Worm (Caenorhabditis elegans): ENCODE data around the gene nfyb-1.

ce11 chrII:423086-423485 is 44.1 kb downstream of the nfyb-1 start, which contains the start of gene C24H12.8:
- no peak for TF ChIP-seq ref-1 (GFP tag; conservative IDR thresholded peaks at IDR 0.05)
- TF ChIP-seq klf-2 (GFP tag; conservative IDR thresholded peaks at IDR 0.05): no peak

All from whole organism, midembryonic.